Fruit fly (Drosophila melanogaster) whole organism, embryonic: Measurements from ENCODE around the gene CG17732.

ENCODE experiments used
- Ada2b ChIP-seq: fragments of 200-800 bp; sonication (Bioruptor generic); IDR thresholded peaks from 2 replicates; pipeline ENCODE4 v1.3.6; 2022; ENCODE audit warnings: missing biosample characterization, missing genetic modification characterization
- Aef1 ChIP-seq: fragments of 200-800 bp; sonication (Bioruptor generic); IDR thresholded peaks from 3 replicates; pipeline ENCODE4 v1.3.6; 2022; ENCODE audit warnings: missing biosample characterization, missing genetic modification characterization
- Bdp1 ChIP-seq: fragments of 200-800 bp; sonication (Bioruptor generic); optimal IDR thresholded peaks from 3 replicates; lab custom pipeline; 2016; ENCODE audit warnings: missing biosample characterization, missing genetic modification characterization
- Bgb ChIP-seq: fragments of 200-800 bp; sonication (Bioruptor generic); IDR thresholded peaks from 2 replicates; pipeline ENCODE4 v1.3.6; 2022; ENCODE audit warnings: missing biosample characterization, missing genetic modification characterization; ENCODE audit not compliant: partially characterized antibody
- CG10979 ChIP-seq: fragments of 200-800 bp; sonication (Bioruptor generic); optimal IDR thresholded peaks from 2 replicates; lab custom pipeline; 2018; ENCODE audit warnings: missing biosample characterization, mild to moderate bottlenecking, missing genetic modification characterization, moderate library complexity
- CG11093 ChIP-seq: fragments of 200-800 bp; sonication (Bioruptor generic); IDR thresholded peaks from 3 replicates; pipeline ENCODE4 v1.3.6; 2022; ENCODE audit warnings: missing biosample characterization, missing genetic modification characterization
- CG11504 ChIP-seq: fragments of 200-800 bp; sonication (Bioruptor generic); optimal IDR thresholded peaks from 3 replicates; lab custom pipeline; 2019; ENCODE audit warnings: missing biosample characterization, mild to moderate bottlenecking, missing genetic modification characterization, moderate library complexity
- CG13296 ChIP-seq: fragments of 200-800 bp; sonication (Bioruptor generic); optimal IDR thresholded peaks from 3 replicates; lab custom pipeline; 2018; ENCODE audit warnings: missing biosample characterization, mild to moderate bottlenecking, missing genetic modification characterization
- CG1529 ChIP-seq: fragments of 200-800 bp; sonication (Bioruptor generic); optimal IDR thresholded peaks from 3 replicates; lab custom pipeline; 2018; ENCODE audit warnings: missing biosample characterization, missing genetic modification characterization
- CG2120 ChIP-seq: fragments of 200-800 bp; sonication (Bioruptor generic); optimal IDR thresholded peaks from 3 replicates; lab custom pipeline; 2016; ENCODE audit warnings: missing biosample characterization, missing genetic modification characterization
- CG31224 ChIP-seq: fragments of 200-800 bp; sonication (Bioruptor generic); IDR thresholded peaks from 2 replicates; pipeline ENCODE4 v1.3.6; 2022; ENCODE audit warnings: missing biosample characterization, missing genetic modification characterization
- CG31365 ChIP-seq: fragments of 200-800 bp; sonication (Bioruptor generic); optimal IDR thresholded peaks from 2 replicates; lab custom pipeline; 2018; ENCODE audit warnings: missing biosample characterization, mild to moderate bottlenecking, missing genetic modification characterization
- CG32532 ChIP-seq: fragments of 200-800 bp; sonication (Bioruptor generic); IDR thresholded peaks from 2 replicates; pipeline ENCODE4 v1.3.6; 2022; ENCODE audit warnings: missing biosample characterization, missing genetic modification characterization
- CG3995 ChIP-seq: fragments of 200-800 bp; sonication (Bioruptor generic); optimal IDR thresholded peaks from 3 replicates; lab custom pipeline; 2016; ENCODE audit warnings: missing biosample characterization, missing genetic modification characterization
- CG5180 ChIP-seq: fragments of 200-800 bp; sonication (Bioruptor generic); optimal IDR thresholded peaks from 3 replicates; lab custom pipeline; 2017; ENCODE audit warnings: missing biosample characterization, missing genetic modification characterization, mild to moderate bottlenecking, moderate library complexity, missing genetic modification reagents
- CG6689 ChIP-seq: fragments of 200-800 bp; sonication (Bioruptor generic); IDR thresholded peaks from 2 replicates; pipeline ENCODE4 v1.3.6; 2022; ENCODE audit warnings: missing biosample characterization, missing genetic modification characterization
- CG6791 ChIP-seq: fragments of 200-800 bp; sonication (Bioruptor generic); IDR thresholded peaks from 3 replicates; pipeline ENCODE4 v1.3.6; 2022; ENCODE audit warnings: missing biosample characterization, missing genetic modification characterization; ENCODE audit not compliant: partially characterized antibody
- CG6813 ChIP-seq: fragments of 200-800 bp; sonication (Bioruptor generic); optimal IDR thresholded peaks from 2 replicates; lab custom pipeline; 2017; ENCODE audit warnings: missing biosample characterization, missing genetic modification characterization, mild to moderate bottlenecking, moderate library complexity, missing genetic modification reagents
- CG9609 ChIP-seq: fragments of 200-800 bp; sonication (Bioruptor generic); optimal IDR thresholded peaks from 3 replicates; lab custom pipeline; 2016; ENCODE audit warnings: missing biosample characterization, missing genetic modification characterization
- D ChIP-seq, 2 experiments: fragments of 200-800 bp in 1 of 2; fragments of >200 bp in 1 of 2; sonication (Bioruptor generic) in 1 of 2; optimal IDR thresholded peaks; 2 replicates in 1 of 2; 3 replicates in 1 of 2; lab custom pipeline; 2017; ENCODE audit warnings: mild to moderate bottlenecking in 1 of 2, missing biosample characterization in 1 of 2, missing genetic modification characterization in 1 of 2, missing genetic modification reagents in 1 of 2
- HLH54F ChIP-seq: fragments of 200-800 bp; sonication (Bioruptor generic); optimal IDR thresholded peaks from 3 replicates; lab custom pipeline; 2016; ENCODE audit warnings: missing biosample characterization, missing genetic modification characterization
- Jarid2 ChIP-seq: fragments of 200-800 bp; sonication (Bioruptor generic); optimal IDR thresholded peaks from 3 replicates; lab custom pipeline; 2017; ENCODE audit warnings: mild to moderate bottlenecking, missing biosample characterization, missing genetic modification reagents, missing genetic modification characterization
- Med ChIP-seq: fragments of 200-800 bp; sonication (Bioruptor generic); peaks from one replicate; lab custom pipeline; 2016; ENCODE audit warnings: missing biosample characterization, missing genetic modification characterization, mild to moderate bottlenecking, inconsistent platforms, moderate library complexity
- Mes4 ChIP-seq: fragments of 200-800 bp; sonication (Bioruptor generic); optimal IDR thresholded peaks from 2 replicates; lab custom pipeline; 2016; ENCODE audit warnings: missing biosample characterization, missing genetic modification characterization
- Pdp1 ChIP-seq, 2 experiments: fragments of 200-800 bp; sonication (Bioruptor generic); optimal IDR thresholded peaks; 3 replicates each; lab custom pipeline; 2016; ENCODE audit warnings: missing biosample characterization in 2 of 2, missing genetic modification characterization in 2 of 2, mild to moderate bottlenecking in 1 of 2, moderate library complexity in 1 of 2
- TFAM ChIP-seq: fragments of 200-800 bp; sonication (Bioruptor generic); optimal IDR thresholded peaks from 2 replicates; lab custom pipeline; 2017; ENCODE audit warnings: missing biosample characterization, missing genetic modification characterization, inconsistent platforms
- Taf1 ChIP-seq: fragments of 200-800 bp; sonication (Bioruptor generic); IDR thresholded peaks from 2 replicates; pipeline ENCODE4 v1.3.6; 2022; ENCODE audit warnings: missing biosample characterization, missing genetic modification characterization
- aop ChIP-seq: fragments of 200-800 bp; sonication (Bioruptor generic); IDR thresholded peaks from 2 replicates; pipeline ENCODE4 v1.3.6; 2022; ENCODE audit warnings: missing biosample characterization, missing genetic modification characterization
- bbx ChIP-seq: fragments of 200-800 bp; sonication (Bioruptor generic); IDR thresholded peaks from 2 replicates; pipeline ENCODE4 v1.3.6; 2022; ENCODE audit warnings: missing biosample characterization, missing genetic modification characterization; ENCODE audit not compliant: partially characterized antibody
- danr ChIP-seq: fragments of 200-800 bp; sonication (Bioruptor generic); IDR thresholded peaks from 2 replicates; pipeline ENCODE4 v1.3.6; 2022; ENCODE audit warnings: missing biosample characterization, missing genetic modification characterization
- eve ChIP-seq, 2 experiments: fragments of >200 bp; optimal IDR thresholded peaks; 2 replicates each; lab custom pipeline; 2017; ENCODE audit warnings: missing biosample characterization in 2 of 2, missing genetic modification characterization in 2 of 2
- fd102C ChIP-seq: fragments of 200-800 bp; sonication (Bioruptor generic); optimal IDR thresholded peaks from 2 replicates; lab custom pipeline; 2018; ENCODE audit warnings: missing biosample characterization, mild to moderate bottlenecking, missing genetic modification characterization, moderate library complexity
- fd96Cb ChIP-seq: fragments of 200-800 bp; sonication (Bioruptor generic); optimal IDR thresholded peaks from 2 replicates; lab custom pipeline; 2018; ENCODE audit warnings: missing biosample characterization, mild to moderate bottlenecking, missing genetic modification characterization, moderate library complexity
- gcm2 ChIP-seq: fragments of 200-800 bp; sonication (Bioruptor generic); optimal IDR thresholded peaks from 2 replicates; lab custom pipeline; 2016; ENCODE audit warnings: missing biosample characterization, missing genetic modification characterization
- hkb ChIP-seq, 2 experiments: fragments of 200-800 bp in 1 of 2; fragments of >200 bp in 1 of 2; sonication (Bioruptor generic) in 1 of 2; IDR thresholded peaks in 1 of 2; optimal IDR thresholded peaks in 1 of 2; 2 replicates each; pipeline versions ENCODE4 v1.3.6 to Lab custom; 2017 to 2022; ENCODE audit warnings: missing biosample characterization in 1 of 2, missing genetic modification characterization in 1 of 2
- jigr1 ChIP-seq: fragments of 200-800 bp; sonication (Bioruptor generic); IDR thresholded peaks from 3 replicates; pipeline ENCODE4 v1.3.6; 2022; ENCODE audit warnings: missing biosample characterization, missing genetic modification characterization
- mirr ChIP-seq: fragments of 200-800 bp; sonication (Bioruptor generic); optimal IDR thresholded peaks from 3 replicates; lab custom pipeline; 2018; ENCODE audit warnings: missing biosample characterization, mild to moderate bottlenecking, missing genetic modification characterization
- nerfin-2 ChIP-seq: fragments of 200-800 bp; sonication (Bioruptor generic); IDR thresholded peaks from 2 replicates; pipeline ENCODE4 v1.3.6; 2022; ENCODE audit warnings: missing biosample characterization, missing genetic modification characterization; ENCODE audit not compliant: partially characterized antibody
- org-1 ChIP-seq: fragments of 200-800 bp; sonication (Bioruptor generic); optimal IDR thresholded peaks from 2 replicates; lab custom pipeline; 2017; ENCODE audit warnings: missing biosample characterization, missing genetic modification characterization
- pb ChIP-seq: fragments of 200-800 bp; sonication (Bioruptor generic); optimal IDR thresholded peaks from 3 replicates; lab custom pipeline; 2016; ENCODE audit warnings: missing biosample characterization, missing genetic modification characterization
- phol ChIP-seq: fragments of 200-800 bp; sonication (Bioruptor generic); optimal IDR thresholded peaks from 3 replicates; lab custom pipeline; 2018; ENCODE audit warnings: missing biosample characterization, mild to moderate bottlenecking, missing genetic modification characterization, moderate library complexity
- sna ChIP-seq: fragments of 200-800 bp; sonication (Bioruptor generic); IDR thresholded peaks from 2 replicates; pipeline ENCODE4 v1.3.6; 2022; ENCODE audit warnings: missing biosample characterization, missing genetic modification characterization; ENCODE audit not compliant: partially characterized antibody
- vnd ChIP-seq: fragments of 200-800 bp; sonication (Bioruptor generic); IDR thresholded peaks from 3 replicates; pipeline ENCODE4 v1.3.6; 2022; ENCODE audit warnings: missing biosample characterization, missing genetic modification characterization; ENCODE audit not compliant: partially characterized antibody
- z ChIP-seq: fragments of 200-800 bp; sonication (Bioruptor generic); IDR thresholded peaks from 3 replicates; pipeline ENCODE4 v1.3.6; 2022; ENCODE audit warnings: missing biosample characterization, missing genetic modification characterization
- zfh1 ChIP-seq: fragments of 200-800 bp; sonication (Bioruptor generic); IDR thresholded peaks from 3 replicates; pipeline ENCODE4 v1.3.6; 2022; ENCODE audit warnings: missing biosample characterization, missing genetic modification characterization

CG17732 gene

DNA sequence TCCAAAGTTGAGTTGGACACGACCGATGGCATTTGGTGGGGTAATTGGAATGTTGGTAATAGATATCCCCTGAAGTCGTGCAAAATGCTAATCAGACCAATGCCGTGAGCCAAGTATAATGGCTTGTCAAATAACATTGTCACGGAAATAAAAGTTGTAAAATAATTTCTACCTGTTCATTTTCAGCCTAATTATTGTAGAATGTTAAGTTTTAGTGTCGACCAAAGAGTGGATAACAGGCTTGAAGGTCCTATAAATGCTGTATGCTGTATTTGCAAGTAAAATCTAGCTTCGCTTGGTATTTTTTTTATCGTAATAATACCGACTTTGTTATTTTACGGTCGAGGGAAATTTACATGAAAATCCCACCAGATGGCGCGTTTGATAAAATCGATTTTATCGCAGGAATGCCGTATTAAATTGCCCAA, 23.0 kb downstream of the CG17732 start (continued):
- TF ChIP-seq fd96Cb (tag; lab: Kevin White, UChicago) (no peak), CG10979 (tag; lab: Kevin White, UChicago) (peak; percentile 46), phol (tag; lab: Kevin White, UChicago) (peak; percentile 8), bbx (GFP tag; lab: Robert Waterston, UW) (peak; percentile 71)

DNA sequence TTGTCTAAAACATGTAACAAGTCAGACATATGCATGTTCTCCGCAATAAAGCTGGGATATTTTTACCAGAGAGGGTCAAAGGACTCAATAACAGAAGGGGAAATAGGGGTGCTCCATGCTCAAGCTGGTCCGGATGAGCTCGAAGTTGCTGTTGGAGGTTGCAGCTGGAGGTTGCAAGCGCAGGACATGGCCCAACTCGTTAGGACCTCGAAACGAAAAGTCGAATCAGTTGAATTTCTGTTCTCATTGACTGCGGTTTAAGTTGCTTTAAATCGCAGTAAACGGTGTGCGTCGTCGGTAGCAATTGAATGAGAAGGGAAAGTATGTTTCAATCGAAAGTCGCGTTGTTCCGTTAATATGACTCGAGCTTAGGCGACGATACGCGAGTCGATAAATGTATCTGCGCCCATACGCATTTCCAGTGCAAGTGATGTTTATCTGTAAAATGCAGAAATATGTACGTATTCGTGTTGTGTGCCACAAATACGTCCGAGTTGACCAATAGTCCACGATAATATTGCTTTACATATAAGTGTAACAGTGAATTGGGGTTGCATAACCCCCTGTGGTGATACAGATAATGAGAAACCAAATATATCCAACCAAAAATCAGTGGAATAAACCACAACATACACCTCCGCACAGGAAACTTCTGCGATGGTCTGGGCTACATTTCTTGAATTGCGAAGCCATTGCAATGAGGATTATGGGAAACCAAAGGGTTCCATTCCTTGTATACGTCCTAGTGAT, 23.7 kb downstream of the CG17732 start, which contains the start of gene kug:
TSS of gene kug (plus strand) at position 269 of the 750 bp plus-strand sequence.
- no peak for TF ChIP-seq Ada2b (GFP tag; lab: Robert Waterston, UW)
- no peak for TF ChIP-seq CG31224
- TF ChIP-seq CG3995 (GFP tag; lab: Kevin White, UChicago), result no peak
- peak in 1 of 2 experiments; percentile 69 for TF ChIP-seq eve (GFP tag; optimal IDR thresholded peaks at IDR 0.05; lab: Kevin White, UChicago)
- TF ChIP-seq CG1529 (GFP tag; lab: Kevin White, UChicago), result no peak
- TF ChIP-seq CG13296, result no peak
- peak; percentile 1 for TF ChIP-seq mirr (GFP tag; lab: Kevin White, UChicago)
- no peak for TF ChIP-seq org-1 (GFP tag; lab: Kevin White, UChicago)
- TF ChIP-seq pb (GFP tag; lab: Kevin White, UChicago), result no peak
- peak; percentile 19; the same call in 1 of the 2 replicates for TF ChIP-seq Bgb
- TF ChIP-seq TFAM (GFP tag; lab: Kevin White, UChicago), result no peak
- no peak for TF ChIP-seq CG11093 (GFP tag; lab: Robert Waterston, UW)
- peak; percentile 46 for TF ChIP-seq D (optimal IDR thresholded peaks at IDR 0.05; lab: Kevin White, UChicago)
- TF ChIP-seq D (GFP tag; optimal IDR thresholded peaks at IDR 0.05; lab: Kevin White, UChicago), result no peak
- peak; percentile 98 for TF ChIP-seq CG5180 (GFP tag; lab: Kevin White, UChicago)
- TF ChIP-seq vnd (GFP tag; lab: Robert Waterston, UW), result 0 out of 3 replicates have a peak, but pooled peaks have one; percentile 18
- TF ChIP-seq Taf1 (GFP tag; lab: Robert Waterston, UW), result no peak
- TF ChIP-seq Jarid2 (GFP tag; lab: Kevin White, UChicago), result peak; percentile 24
- peak; percentile 6 for TF ChIP-seq CG6813 (GFP tag; lab: Kevin White, UChicago)
- TF ChIP-seq danr (GFP tag; lab: Robert Waterston, UW), result no peak
- TF ChIP-seq CG11504 (tag; lab: Kevin White, UChicago), result no peak
- TF ChIP-seq jigr1 (GFP tag; lab: Robert Waterston, UW), result no peak
- no peak for TF ChIP-seq CG6689
- TF ChIP-seq CG2120 (GFP tag; lab: Kevin White, UChicago), result no peak
- peak in 1 of 2 experiments; percentile 46 for TF ChIP-seq Pdp1 (GFP tag; optimal IDR thresholded peaks at IDR 0.05; lab: Kevin White, UChicago)
- TF ChIP-seq Med, result peak; percentile 59
- no peak for TF ChIP-seq CG32532
- no peak for TF ChIP-seq fd102C (GFP tag; lab: Kevin White, UChicago)
- no peak for TF ChIP-seq Mes4
- TF ChIP-seq hkb (optimal IDR thresholded peaks at IDR 0.05; lab: Kevin White, UChicago), result no peak
- 0 out of 2 replicates have a peak, but pooled peaks have one; percentile 5 for TF ChIP-seq hkb (GFP tag; IDR thresholded peaks at IDR 0.05; lab: Robert Waterston, UW)
- TF ChIP-seq zfh1 (GFP tag; lab: Robert Waterston, UW), result 0 out of 3 replicates have a peak, but pooled peaks have one; percentile 3
- TF ChIP-seq z (GFP tag; lab: Robert Waterston, UW), result 0 out of 3 replicates have a peak, but pooled peaks have one; percentile 33
- TF ChIP-seq HLH54F (GFP tag; lab: Kevin White, UChicago), result no peak
- TF ChIP-seq aop (GFP tag; lab: Robert Waterston, UW), result no peak
- TF ChIP-seq sna, result no peak
- TF ChIP-seq CG6791 (GFP tag; lab: Robert Waterston, UW), result 0 out of 3 replicates have a peak, but pooled peaks have one; percentile 27
- TF ChIP-seq nerfin-2 (GFP tag; lab: Robert Waterston, UW), result 0 out of 2 replicates have a peak, but pooled peaks have one; percentile 39
- no peak for TF ChIP-seq Aef1 (GFP tag; lab: Robert Waterston, UW)
- no peak for TF ChIP-seq gcm2 (GFP tag; lab: Kevin White, UChicago)
- no peak for TF ChIP-seq CG9609
- TF ChIP-seq Bdp1, result no peak
- no peak for TF ChIP-seq CG31365 (tag; lab: Kevin White, UChicago)
